Worm (Caenorhabditis elegans): ENCODE results near the gene Y62H9A.10.

Gene Y62H9A.10

ce11 chrX:11898040-11898439 is 4.5 kb downstream of the Y62H9A.10 start, which contains the start of gene Y62H9A.9:
Y62H9A.9 (minus strand) TSS chrX:11898140.
- TF ChIP-seq sem-4 (tag; optimal IDR thresholded peaks at IDR 0.05) (no peak), lin-11 (tag; optimal IDR thresholded peaks at IDR 0.05) (no peak), snpc-4 (tag; optimal IDR thresholded peaks at IDR 0.05) (no peak), nhr-11 (tag; optimal IDR thresholded peaks at IDR 0.05) (no peak), unc-62 (GFP tag; optimal IDR thresholded peaks at IDR 0.05) (no peak), nhr-6 (tag; optimal IDR thresholded peaks at IDR 0.05) (no peak), nhr-12 (tag; optimal IDR thresholded peaks at IDR 0.05) (no peak), nhr-21 (tag; optimal IDR thresholded peaks at IDR 0.05) (no peak), elt-1 (tag; optimal IDR thresholded peaks at IDR 0.05) (no peak), nhr-77 (tag; optimal IDR thresholded peaks at IDR 0.05) (no peak), elt-3 (tag; optimal IDR thresholded peaks at IDR 0.05) (no peak), mbf-1 (tag; optimal IDR thresholded peaks at IDR 0.05) (no peak), ztf-1 (GFP tag; conservative IDR thresholded peaks at IDR 0.05) (no peak), nhr-23 (tag; optimal IDR thresholded peaks at IDR 0.05) (no peak), ztf-4 (tag; optimal IDR thresholded peaks at IDR 0.05) (no peak), aly-2 (tag; optimal IDR thresholded peaks at IDR 0.05) (no peak), crh-2 (tag; optimal IDR thresholded peaks at IDR 0.05) (no peak), ZK546.5 (tag; optimal IDR thresholded peaks at IDR 0.05) (no peak), alr-1 (tag; optimal IDR thresholded peaks at IDR 0.05) (no peak)

DNA sequence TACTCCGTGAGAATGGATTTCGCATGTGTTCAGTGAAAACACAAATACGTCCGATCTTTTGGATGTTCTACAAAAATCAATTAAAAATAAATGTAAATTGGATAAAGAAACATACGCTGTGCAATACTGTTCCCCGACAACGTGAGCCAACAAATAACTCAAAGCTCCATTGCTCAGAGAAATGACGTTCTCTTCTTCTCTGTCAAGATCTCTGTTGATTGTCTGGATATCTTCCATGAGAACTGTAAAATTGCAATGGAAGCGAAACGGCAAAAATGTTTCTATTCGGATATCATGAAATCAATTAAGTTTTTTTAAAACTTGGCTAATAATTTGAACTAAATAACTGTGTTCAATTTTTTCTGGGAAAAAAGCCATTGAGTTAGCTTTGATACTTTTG is 5.9 kb downstream of the Y62H9A.10 start:
- no peak for TF ChIP-seq lsy-2 (tag; optimal IDR thresholded peaks at IDR 0.05)
- TF ChIP-seq dmd-4 (tag; optimal IDR thresholded peaks at IDR 0.05): no peak
- no peak for TF ChIP-seq R02D3.7 (tag; optimal IDR thresholded peaks at IDR 0.05)
- no peak for TF ChIP-seq F13H6.1 (tag; optimal IDR thresholded peaks at IDR 0.05)
- no peak for TF ChIP-seq zag-1 (tag; optimal IDR thresholded peaks at IDR 0.05)
- TF ChIP-seq egl-27 (tag; optimal IDR thresholded peaks at IDR 0.05): no peak
- TF ChIP-seq Y55F3AM.14 (GFP tag; optimal IDR thresholded peaks at IDR 0.05): no peak
- no peak for TF ChIP-seq lin-13 (GFP tag; optimal IDR thresholded peaks at IDR 0.05)
- no peak for TF ChIP-seq nhr-25 (tag; optimal IDR thresholded peaks at IDR 0.05)
- no peak for TF ChIP-seq unc-55 (GFP tag; optimal IDR thresholded peaks at IDR 0.05)
- no peak for TF ChIP-seq blmp-1 (tag; optimal IDR thresholded peaks at IDR 0.05; ENCODE audit: insufficient read depth)
- no peak for TF ChIP-seq ZK546.5 (tag; optimal IDR thresholded peaks at IDR 0.05)
- no peak for TF ChIP-seq snpc-4 (tag; optimal IDR thresholded peaks at IDR 0.05)
- TF ChIP-seq sma-9 (GFP tag; optimal IDR thresholded peaks at IDR 0.05): no peak
- no peak for TF ChIP-seq sma-9 (tag; optimal IDR thresholded peaks at IDR 0.05)
- TF ChIP-seq lin-39 (tag; optimal IDR thresholded peaks at IDR 0.05): no peak
- TF ChIP-seq ama-1 (optimal IDR thresholded peaks at IDR 0.05): no peak
- no peak for TF ChIP-seq C34F6.9 (tag; optimal IDR thresholded peaks at IDR 0.05)
- no peak for TF ChIP-seq unc-39 (tag; optimal IDR thresholded peaks at IDR 0.05)

- no peak for TF ChIP-seq R02D3.7 (tag; optimal IDR thresholded peaks at IDR 0.05)
- TF ChIP-seq lin-39 (tag; optimal IDR thresholded peaks at IDR 0.05): no peak
- TF ChIP-seq elt-1 (tag; optimal IDR thresholded peaks at IDR 0.05): no peak
- TF ChIP-seq mdl-1 (tag; optimal IDR thresholded peaks at IDR 0.05): no peak
- no peak for TF ChIP-seq ztf-1 (GFP tag; conservative IDR thresholded peaks at IDR 0.05)
- no peak for TF ChIP-seq ztf-11 (tag; optimal IDR thresholded peaks at IDR 0.05)
- TF ChIP-seq ztf-4 (tag; optimal IDR thresholded peaks at IDR 0.05): no peak
- TF ChIP-seq ama-1 (optimal IDR thresholded peaks at IDR 0.05): no peak
- no peak for TF ChIP-seq lin-11 (tag; optimal IDR thresholded peaks at IDR 0.05)
- TF ChIP-seq snpc-4 (tag; optimal IDR thresholded peaks at IDR 0.05): no peak
- no peak for TF ChIP-seq nhr-6 (tag; optimal IDR thresholded peaks at IDR 0.05)
- no peak for TF ChIP-seq alr-1 (tag; optimal IDR thresholded peaks at IDR 0.05)
- TF ChIP-seq lin-13 (GFP tag; optimal IDR thresholded peaks at IDR 0.05): no peak
Measured at ce11 chrX:11892328-11892727, 10.2 kb downstream of the Y62H9A.10 start, which contains the start of gene Y62H9A.8. Y62H9A.8 (minus strand) TSS chrX:11892428.

ce11 chrX:11885577-11885976 is 17.0 kb downstream of the Y62H9A.10 start, which contains the start of gene Y62H9A.7:
Y62H9A.7 (minus strand) TSS chrX:11885677.
- TF ChIP-seq alr-1 (tag; optimal IDR thresholded peaks at IDR 0.05) (no peak), sem-4 (tag; optimal IDR thresholded peaks at IDR 0.05) (no peak), C34F6.9 (tag; optimal IDR thresholded peaks at IDR 0.05) (no peak), aly-2 (tag; optimal IDR thresholded peaks at IDR 0.05) (no peak), sma-3 (GFP tag; optimal IDR thresholded peaks at IDR 0.05) (no peak), nhr-12 (tag; optimal IDR thresholded peaks at IDR 0.05) (no peak), fos-1 (tag; optimal IDR thresholded peaks at IDR 0.05) (no peak)

All from whole organism, L2 larva.